Fruit fly (Drosophila melanogaster): ENCODE data around the gene Obp69a.

Obp69a gene

dm6 chr3L:12433710-12434109 is 37.7 kb downstream of the Obp69a start (continued):
- TF ChIP-seq Nf-YC (tag; optimal IDR thresholded peaks at IDR 0.05) (peak; percentile 96), bigmax (GFP tag; optimal IDR thresholded peaks at IDR 0.05) (no peak), chm (GFP tag; IDR thresholded peaks at IDR 0.05) (0 out of 2 replicates have a peak, but pooled peaks have one; percentile 28), fd3F (GFP tag; optimal IDR thresholded peaks at IDR 0.05) (no peak), z (GFP tag; IDR thresholded peaks at IDR 0.05) (peak; percentile 86)

- TF ChIP-seq NC2β (GFP tag; optimal IDR thresholded peaks at IDR 0.05) (no peak), Jarid2 (GFP tag; optimal IDR thresholded peaks at IDR 0.05) (peak; percentile 14), Bgb (GFP tag; IDR thresholded peaks at IDR 0.05; ENCODE audit: partially characterized antibody) (peak; percentile 82), vfl (GFP tag; optimal IDR thresholded peaks at IDR 0.05) (no peak), cg (GFP tag; optimal IDR thresholded peaks at IDR 0.05) (peak; percentile 63), jigr1 (GFP tag; IDR thresholded peaks at IDR 0.05) (no peak), crol (GFP tag; IDR thresholded peaks at IDR 0.05) (peak; percentile 95), Nf-YB (GFP tag; optimal IDR thresholded peaks at IDR 0.05) (peak; percentile 99), CG18262 (tag; optimal IDR thresholded peaks at IDR 0.05) (no peak), CG9932 (GFP tag; IDR thresholded peaks at IDR 0.05) (no peak), Blimp-1 (GFP tag; optimal IDR thresholded peaks at IDR 0.05) (peak; percentile 20), CG17385 (GFP tag; optimal IDR thresholded peaks at IDR 0.05) (peak; percentile 64), CG13287 (GFP tag; IDR thresholded peaks at IDR 0.05; ENCODE audit: partially characterized antibody) (peak; percentile 50; the same call in 1 of the 2 replicates), Nf-YA (GFP tag; IDR thresholded peaks at IDR 0.05) (peak; percentile 98), knrl (GFP tag; IDR thresholded peaks at IDR 0.05; ENCODE audit: partially characterized antibody) (peak; percentile 39; the same call in 1 of the 3 replicates), Nf-YC (tag; optimal IDR thresholded peaks at IDR 0.05) (peak; percentile 99), Adf1 (GFP tag; IDR thresholded peaks at IDR 0.05) (peak; percentile 51; the same call in 1 of the 2 replicates), phol (tag; optimal IDR thresholded peaks at IDR 0.05) (no peak), chm (GFP tag; IDR thresholded peaks at IDR 0.05) (no peak), CG1832 (GFP tag; optimal IDR thresholded peaks at IDR 0.05) (peak; percentile 95), ewg (GFP tag; optimal IDR thresholded peaks at IDR 0.05) (peak; percentile 70), dmrt11E (tag; optimal IDR thresholded peaks at IDR 0.05) (no peak), gcm2 (GFP tag; optimal IDR thresholded peaks at IDR 0.05) (no peak), Trl (optimal IDR thresholded peaks at IDR 0.05) (peak; percentile 18 to 20), Trl (GFP tag; optimal IDR thresholded peaks at IDR 0.05) (no peak), inv (GFP tag; IDR thresholded peaks at IDR 0.05; ENCODE audit: partially characterized antibody) (peak; percentile 61; the same call in 1 of the 2 replicates), abd-A (tag; optimal IDR thresholded peaks at IDR 0.05) (peak; percentile 2), Mes4 (GFP tag; optimal IDR thresholded peaks at IDR 0.05) (no peak), Deaf1 (tag; optimal IDR thresholded peaks at IDR 0.05) (no peak), zen2 (GFP tag; IDR thresholded peaks at IDR 0.05; ENCODE audit: partially characterized antibody) (peak; percentile 31; the same call in 1 of the 3 replicates), CG14441 (GFP tag; IDR thresholded peaks at IDR 0.05) (no peak), CG6791 (GFP tag; IDR thresholded peaks at IDR 0.05; ENCODE audit: partially characterized antibody) (peak; percentile 58; the same call in 1 of the 3 replicates), psq (GFP tag; optimal IDR thresholded peaks at IDR 0.05) (no peak), Optix (GFP tag; IDR thresholded peaks at IDR 0.05) (no peak), CG13123 (GFP tag; optimal IDR thresholded peaks at IDR 0.05) (no peak), Opbp (GFP tag; IDR thresholded peaks at IDR 0.05; ENCODE audit: partially characterized antibody) (peak; percentile 79; the same call in 2 of the 3 replicates), CG8924 (tag; optimal IDR thresholded peaks at IDR 0.05) (no peak), chinmo (GFP tag; IDR thresholded peaks at IDR 0.05; ENCODE audit: partially characterized antibody) (peak; percentile 95), bbx (GFP tag; IDR thresholded peaks at IDR 0.05; ENCODE audit: partially characterized antibody) (peak; percentile 80), stc (GFP tag; IDR thresholded peaks at IDR 0.05) (0 out of 2 replicates have a peak, but pooled peaks have one; percentile 17), vnd (GFP tag; IDR thresholded peaks at IDR 0.05; ENCODE audit: partially characterized antibody) (0 out of 3 replicates have a peak, but pooled peaks have one; percentile 40), slou (GFP tag; optimal IDR thresholded peaks at IDR 0.05) (no peak), Pdp1 (GFP tag; optimal IDR thresholded peaks at IDR 0.05) (peak in 1 of 2 experiments; percentile 88), vvl (GFP tag; IDR thresholded peaks at IDR 0.05) (peak; percentile 46; the same call in 1 of the 2 replicates)
Measured at dm6 chr3L:12434432-12434831, 38.5 kb downstream of the Obp69a start.
